Worm (Caenorhabditis elegans) whole organism, young adult: ENCODE data around the gene ttr-12.
A peak's percentile ranks its signal among the peaks of the same experiment; 100 is the strongest.

Experiments used
- B0019.2 ChIP-seq: fragments of 200-800 bp; sonication (Bioruptor generic); conservative IDR thresholded peaks from 2 replicates; pipeline ENCODE4 v1.3.6; 2022; ENCODE audit warnings: missing genetic modification reagents, missing genetic modification characterization, missing compliant biosample characterization
- B0336.3 ChIP-seq: fragments of 200-800 bp; sonication (Bioruptor generic); IDR thresholded peaks from 2 replicates; pipeline ENCODE4 v1.3.6; 2022; ENCODE audit warnings: missing genetic modification characterization, missing compliant biosample characterization
- C17E4.6 ChIP-seq: fragments of 200-800 bp; sonication (Bioruptor generic); IDR thresholded peaks from 2 replicates; pipeline ENCODE4 v1.3.6; 2022; ENCODE audit warnings: missing genetic modification reagents, missing genetic modification characterization, missing compliant biosample characterization
- F10E7.11 ChIP-seq: sonication (generic microtip); optimal IDR thresholded peaks from 2 replicates; lab custom pipeline; 2017; ENCODE audit warnings: mild to moderate bottlenecking, missing genetic modification characterization, moderate library complexity, missing compliant biosample characterization
- F33H1.4 ChIP-seq: fragments of 200-800 bp; sonication (Bioruptor generic); IDR thresholded peaks from 2 replicates; pipeline ENCODE4 v1.3.6; 2022; ENCODE audit warnings: missing genetic modification reagents, missing genetic modification characterization, missing compliant biosample characterization
- F37B4.10 ChIP-seq: fragments of 200-800 bp; sonication (Bioruptor generic); IDR thresholded peaks from 2 replicates; pipeline ENCODE4 v1.3.6; 2022; ENCODE audit warnings: missing genetic modification characterization, missing compliant biosample characterization
- F52B5.7 ChIP-seq: sonication (generic microtip); optimal IDR thresholded peaks from 2 replicates; lab custom pipeline; 2016; ENCODE audit warnings: mild to moderate bottlenecking, missing genetic modification characterization, missing compliant biosample characterization
- F55B11.4 ChIP-seq: sonication (generic microtip); optimal IDR thresholded peaks from 2 replicates; lab custom pipeline; 2016; ENCODE audit warnings: missing compliant biosample characterization, missing genetic modification characterization, borderline replicate concordance; ENCODE audit not compliant: insufficient read depth
- F57C9.4 ChIP-seq: sonication (generic microtip); optimal IDR thresholded peaks from 2 replicates; lab custom pipeline; 2017; ENCODE audit warnings: mild to moderate bottlenecking, missing genetic modification characterization, missing compliant biosample characterization
- K11D2.4 ChIP-seq: fragments of 200-800 bp; sonication (Bioruptor generic); IDR thresholded peaks from 2 replicates; pipeline ENCODE4 v1.3.6; 2022; ENCODE audit warnings: missing genetic modification reagents, missing genetic modification characterization, missing compliant biosample characterization
- Y53G8AR.9 ChIP-seq: fragments of 200-800 bp; sonication (Bioruptor generic); conservative IDR thresholded peaks from 2 replicates; pipeline ENCODE4 v1.3.6; 2022; ENCODE audit warnings: missing genetic modification reagents, missing genetic modification characterization, missing compliant biosample characterization
- Y56A3A.18 ChIP-seq: fragments of 200-800 bp; sonication (Bioruptor generic); IDR thresholded peaks from 2 replicates; pipeline ENCODE4 v1.3.6; 2022; ENCODE audit warnings: missing genetic modification reagents, missing genetic modification characterization, missing compliant biosample characterization
- ZK185.1 ChIP-seq: sonication (generic microtip); optimal IDR thresholded peaks from 2 replicates; lab custom pipeline; 2016; ENCODE audit warnings: mild to moderate bottlenecking, missing genetic modification characterization, missing compliant biosample characterization; ENCODE audit not compliant: poor library complexity, severe bottlenecking
- aptf-2 ChIP-seq: fragments of 200-800 bp; sonication (Bioruptor generic); conservative IDR thresholded peaks from 2 replicates; pipeline ENCODE4 v1.3.6; 2022; ENCODE audit warnings: missing genetic modification reagents, missing genetic modification characterization, missing compliant biosample characterization
- aptf-3 ChIP-seq: fragments of 200-800 bp; sonication (Bioruptor generic); IDR thresholded peaks from 2 replicates; pipeline ENCODE4 v1.3.6; 2022; ENCODE audit warnings: missing genetic modification characterization, missing compliant biosample characterization
- atf-7 ChIP-seq: sonication (generic microtip); optimal IDR thresholded peaks from 2 replicates; lab custom pipeline; 2017; ENCODE audit warnings: mild to moderate bottlenecking, missing genetic modification characterization, missing compliant biosample characterization
- athp-1 ChIP-seq: sonication (generic microtip); optimal IDR thresholded peaks from 2 replicates; lab custom pipeline; 2017; ENCODE audit warnings: mild to moderate bottlenecking, missing genetic modification characterization, missing compliant biosample characterization
- bed-1 ChIP-seq: fragments of 200-800 bp; sonication (Bioruptor generic); IDR thresholded peaks from 2 replicates; pipeline ENCODE4 v1.3.6; 2022; ENCODE audit warnings: missing genetic modification reagents, missing genetic modification characterization, missing compliant biosample characterization
- cebp-2 ChIP-seq: fragments of 200-800 bp; sonication (Bioruptor generic); IDR thresholded peaks from 2 replicates; pipeline ENCODE4 v1.3.6; 2022; ENCODE audit warnings: missing genetic modification characterization, missing compliant biosample characterization
- ceh-100 ChIP-seq: fragments of 200-800 bp; sonication (Bioruptor generic); IDR thresholded peaks from 2 replicates; pipeline ENCODE4 v1.3.6; 2022; ENCODE audit warnings: missing genetic modification reagents, missing genetic modification characterization, missing compliant biosample characterization
- ceh-27 ChIP-seq: fragments of 200-800 bp; sonication (Bioruptor generic); optimal IDR thresholded peaks from 2 replicates; lab custom pipeline; 2018; ENCODE audit warnings: mild to moderate bottlenecking, missing genetic modification characterization, moderate library complexity, missing compliant biosample characterization
- die-1 ChIP-seq: sonication (generic microtip); optimal IDR thresholded peaks from 2 replicates; lab custom pipeline; 2016; ENCODE audit warnings: missing genotype, mild to moderate bottlenecking, missing genetic modification characterization, missing compliant biosample characterization
- dox-1 ChIP-seq: fragments of 200-800 bp; sonication (Bioruptor generic); IDR thresholded peaks from 2 replicates; pipeline ENCODE4 v1.3.6; 2022; ENCODE audit warnings: missing genetic modification reagents, missing genetic modification characterization, missing compliant biosample characterization
- egl-18 ChIP-seq: fragments of 200-800 bp; sonication (Bioruptor generic); IDR thresholded peaks from 2 replicates; pipeline ENCODE4 v1.3.6; 2022; ENCODE audit warnings: missing genetic modification reagents, missing genetic modification characterization, missing compliant biosample characterization
- him-1 ChIP-seq: sonication (generic microtip); optimal IDR thresholded peaks from 2 replicates; lab custom pipeline; 2016; ENCODE audit warnings: missing genotype, missing genetic modification reagents, missing genetic modification characterization, missing compliant biosample characterization
- hlh-26 ChIP-seq: fragments of 200-800 bp; sonication (Bioruptor generic); conservative IDR thresholded peaks from 2 replicates; pipeline ENCODE4 v1.3.6; 2022; ENCODE audit warnings: missing genetic modification reagents, missing genetic modification characterization, missing compliant biosample characterization
- hmg-20 ChIP-seq: fragments of 200-800 bp; sonication (Bioruptor generic); IDR thresholded peaks from 2 replicates; pipeline ENCODE4 v1.3.6; 2022; ENCODE audit warnings: missing genetic modification reagents, missing genetic modification characterization, missing compliant biosample characterization
- lag-1 ChIP-seq: fragments of 200-800 bp; sonication (Bioruptor generic); IDR thresholded peaks from 2 replicates; pipeline ENCODE4 v1.3.6; 2022; ENCODE audit warnings: missing genetic modification reagents, missing genetic modification characterization, missing compliant biosample characterization
- let-607 ChIP-seq, 2 experiments: fragments of 200-800 bp in 1 of 2; sonication (Bioruptor generic) in 1 of 2; sonication (generic microtip) in 1 of 2; optimal IDR thresholded peaks; 2 replicates each; lab custom pipeline; 2016 to 2018; ENCODE audit warnings: mild to moderate bottlenecking in 2 of 2, missing compliant biosample characterization in 2 of 2, missing genetic modification characterization in 2 of 2, moderate library complexity in 2 of 2, missing genotype in 1 of 2
- lin-26 ChIP-seq: fragments of 200-800 bp; sonication (Bioruptor generic); IDR thresholded peaks from 2 replicates; pipeline ENCODE4 v1.3.6; 2022; ENCODE audit warnings: missing genetic modification reagents, missing genetic modification characterization, missing compliant biosample characterization
- lin-40 ChIP-seq: sonication (generic microtip); optimal IDR thresholded peaks from 2 replicates; lab custom pipeline; 2016; ENCODE audit warnings: missing genetic modification characterization, mild to moderate bottlenecking, missing compliant biosample characterization, missing genotype, missing genetic modification reagents
- lsl-1 ChIP-seq: fragments of 200-800 bp; sonication (Bioruptor generic); optimal IDR thresholded peaks from 2 replicates; lab custom pipeline; 2018; ENCODE audit warnings: mild to moderate bottlenecking, missing genetic modification characterization, moderate library complexity, missing compliant biosample characterization
- madf-6 ChIP-seq: fragments of 200-800 bp; sonication (Bioruptor generic); IDR thresholded peaks from 2 replicates; pipeline ENCODE4 v1.3.6; 2022; ENCODE audit warnings: missing genetic modification reagents, missing genetic modification characterization, missing compliant biosample characterization
- madf-8 ChIP-seq: fragments of 200-800 bp; sonication (Bioruptor generic); conservative IDR thresholded peaks from 2 replicates; pipeline ENCODE4 v1.3.6; 2022; ENCODE audit warnings: missing genetic modification reagents, missing genetic modification characterization, missing compliant biosample characterization
- mcd-1 ChIP-seq: fragments of 200-800 bp; sonication (Bioruptor generic); IDR thresholded peaks from 2 replicates; pipeline ENCODE4 v1.3.6; 2022; ENCODE audit warnings: missing genetic modification reagents, missing genetic modification characterization, missing compliant biosample characterization
- mes-4 ChIP-seq: sonication (generic microtip); optimal IDR thresholded peaks from 2 replicates; lab custom pipeline; 2016; ENCODE audit warnings: missing genotype, missing genetic modification characterization, missing compliant biosample characterization
- nfyb-1 ChIP-seq: fragments of 200-800 bp; sonication (Bioruptor generic); IDR thresholded peaks from 2 replicates; pipeline ENCODE4 v1.3.6; 2022; ENCODE audit warnings: missing genetic modification reagents, missing genetic modification characterization, missing compliant biosample characterization
- nhr-179 ChIP-seq: sonication (generic microtip); optimal IDR thresholded peaks from 2 replicates; lab custom pipeline; 2016; ENCODE audit warnings: mild to moderate bottlenecking, missing genetic modification characterization, missing compliant biosample characterization
- nhr-27 ChIP-seq: fragments of 200-800 bp; sonication (Bioruptor generic); optimal IDR thresholded peaks from 2 replicates; lab custom pipeline; 2018; ENCODE audit warnings: mild to moderate bottlenecking, missing genetic modification characterization, moderate library complexity, missing compliant biosample characterization
- nhr-80 ChIP-seq: sonication (generic microtip); optimal IDR thresholded peaks from 2 replicates; lab custom pipeline; 2016; ENCODE audit warnings: missing genetic modification characterization, missing compliant biosample characterization
- repo-1 ChIP-seq: sonication (generic microtip); optimal IDR thresholded peaks from 2 replicates; lab custom pipeline; 2017; ENCODE audit warnings: mild to moderate bottlenecking, missing genetic modification characterization, missing compliant biosample characterization
- rpc-1 ChIP-seq, 2 experiments: fragments of 150-350 bp in 1 of 2; sonication (generic microtip) in 1 of 2; optimal IDR thresholded peaks; 2 replicates each; lab custom pipeline; 2014 to 2018; ENCODE audit warnings: missing biosample characterization in 1 of 2, missing genetic modification characterization in 1 of 2, missing genetic modification reagents in 1 of 2, missing genotype in 1 of 2
- sea-2 ChIP-seq: fragments of 200-800 bp; sonication (Bioruptor generic); IDR thresholded peaks from 2 replicates; pipeline ENCODE4 v1.3.6; 2022; ENCODE audit warnings: missing genetic modification characterization, missing compliant biosample characterization
- snpc-1.3 ChIP-seq: sonication (generic microtip); optimal IDR thresholded peaks from 2 replicates; lab custom pipeline; 2017; ENCODE audit warnings: missing genetic modification characterization, mild to moderate bottlenecking, missing compliant biosample characterization, antibody characterized with exemption, moderate library complexity, missing genotype, missing genetic modification reagents; ENCODE audit not compliant: insufficient read depth
- xnd-1 ChIP-seq: sonication (generic microtip); optimal IDR thresholded peaks from 2 replicates; lab custom pipeline; 2016; ENCODE audit warnings: missing genotype, missing genetic modification reagents, missing genetic modification characterization, missing compliant biosample characterization
- ztf-25 ChIP-seq: fragments of 200-800 bp; sonication (Bioruptor generic); IDR thresholded peaks from 2 replicates; pipeline ENCODE4 v1.3.6; 2022; ENCODE audit warnings: missing genetic modification reagents, missing genetic modification characterization, missing compliant biosample characterization
- ztf-26 ChIP-seq: sonication (generic microtip); optimal IDR thresholded peaks from 2 replicates; lab custom pipeline; 2017; ENCODE audit warnings: missing genetic modification characterization, missing compliant biosample characterization
- ztf-6 ChIP-seq: fragments of 200-800 bp; sonication (Bioruptor generic); IDR thresholded peaks from 2 replicates; pipeline ENCODE4 v1.3.6; 2022; ENCODE audit warnings: missing genetic modification reagents, missing genetic modification characterization, missing compliant biosample characterization

ttr-12 gene

ce11 chrV:20580511-20581040 lies 28.0 kb downstream of the ttr-12 start, which contains the start of gene F26F2.7 (continued):
- TF ChIP-seq ztf-25 (GFP tag; lab: Robert Waterston, UW): no peak
- TF ChIP-seq cebp-2 (GFP tag; lab: Robert Waterston, UW): no peak
- peak; percentile 100 for TF ChIP-seq xnd-1
- no peak for TF ChIP-seq hlh-26 (GFP tag; lab: Robert Waterston, UW)
- TF ChIP-seq snpc-1.3: peak; percentile 44
- TF ChIP-seq Y56A3A.18 (GFP tag; lab: Robert Waterston, UW): peak; percentile 59; the same call in 1 of the 2 replicates
- peak; percentile 76 for TF ChIP-seq ztf-26
- TF ChIP-seq lsl-1: peak; percentile 94
- no peak for TF ChIP-seq nhr-179
- peak; percentile 98 for TF ChIP-seq dox-1 (GFP tag; lab: Robert Waterston, UW)
- TF ChIP-seq die-1 (tag; lab: Kevin White, UChicago): no peak
- TF ChIP-seq B0019.2: 0 out of 2 replicates have a peak, but pooled peaks have one; percentile 20
- TF ChIP-seq C17E4.6 (GFP tag; lab: Robert Waterston, UW): peak; percentile 50; the same call in 1 of the 2 replicates
- peak; percentile 79 for TF ChIP-seq hmg-20 (GFP tag; lab: Robert Waterston, UW)
- peak; percentile 79 for TF ChIP-seq K11D2.4 (GFP tag; lab: Robert Waterston, UW)
- TF ChIP-seq F52B5.7 (tag; lab: Kevin White, UChicago): no peak
- TF ChIP-seq nhr-80 (tag; lab: Kevin White, UChicago): peak; percentile 80
- TF ChIP-seq F33H1.4 (GFP tag; lab: Robert Waterston, UW): peak; percentile 95
- TF ChIP-seq sea-2 (GFP tag; lab: Robert Waterston, UW): no peak
- peak; percentile 33 to 81 for TF ChIP-seq let-607 (tag; optimal IDR thresholded peaks at IDR 0.05; lab: Kevin White, UChicago)
- TF ChIP-seq nhr-27: no peak
- peak; percentile 90 for TF ChIP-seq lin-40 (tag; lab: Kevin White, UChicago)
- no peak for TF ChIP-seq aptf-2 (GFP tag; lab: Robert Waterston, UW)
- 0 out of 2 replicates have a peak, but pooled peaks have one; percentile 20 for TF ChIP-seq F37B4.10 (GFP tag; lab: Robert Waterston, UW)
- peak; percentile 99 for TF ChIP-seq madf-6 (GFP tag; lab: Robert Waterston, UW)
- TF ChIP-seq bed-1 (GFP tag; lab: Robert Waterston, UW): no peak
- TF ChIP-seq mcd-1: peak; percentile 88; the same call in 1 of the 2 replicates
- TF ChIP-seq atf-7 (tag; lab: Kevin White, UChicago): peak; percentile 83
- TF ChIP-seq repo-1: peak; percentile 89
- TF ChIP-seq madf-8 (GFP tag; lab: Robert Waterston, UW): peak; percentile 99
- no peak for TF ChIP-seq mes-4 (tag; lab: Kevin White, UChicago)
- TF ChIP-seq aptf-3: no peak
- TF ChIP-seq F55B11.4: no peak
- TF ChIP-seq lin-26 (GFP tag; lab: Robert Waterston, UW): no peak
- TF ChIP-seq F10E7.11: peak; percentile 30
- TF ChIP-seq ceh-27: no peak
- TF ChIP-seq F57C9.4 (tag; lab: Kevin White, UChicago): peak; percentile 32
- no peak for TF ChIP-seq ZK185.1
- peak; percentile 77 for TF ChIP-seq him-1
- no peak for TF ChIP-seq ceh-100
- TF ChIP-seq nfyb-1: no peak; the same call in 1 of the 2 replicates
- no peak for TF ChIP-seq rpc-1 (optimal IDR thresholded peaks at IDR 0.05; lab: Kevin White, UChicago)
- no peak for TF ChIP-seq rpc-1 (tag; optimal IDR thresholded peaks at IDR 0.05; lab: Kevin White, UChicago)
- TF ChIP-seq lag-1 (GFP tag; lab: Robert Waterston, UW): no peak
- peak; percentile 97 for TF ChIP-seq B0336.3 (GFP tag; lab: Robert Waterston, UW)
- TF ChIP-seq Y53G8AR.9 (GFP tag; lab: Robert Waterston, UW): peak; percentile 88
- no peak for TF ChIP-seq egl-18 (GFP tag; lab: Robert Waterston, UW)
- no peak for TF ChIP-seq ztf-6 (GFP tag; lab: Robert Waterston, UW)
- TF ChIP-seq athp-1 (tag; lab: Kevin White, UChicago): peak; percentile 85
